Fruit fly (Drosophila melanogaster) whole organism, embryonic: Measurements from ENCODE around the gene Cpr62Ba.

Experiments used
- Abd-B ChIP-seq: fragments of 200-800 bp; sonication (Bioruptor generic); optimal IDR thresholded peaks from 2 replicates; lab custom pipeline; 2018; ENCODE audit warnings: missing biosample characterization, mild to moderate bottlenecking, missing genetic modification characterization, moderate library complexity
- Bdp1 ChIP-seq: fragments of 200-800 bp; sonication (Bioruptor generic); optimal IDR thresholded peaks from 3 replicates; lab custom pipeline; 2016; ENCODE audit warnings: missing biosample characterization, missing genetic modification characterization
- CG10267 ChIP-seq: fragments of 200-800 bp; sonication (Bioruptor generic); optimal IDR thresholded peaks from 2 replicates; lab custom pipeline; 2018; ENCODE audit warnings: missing biosample characterization, mild to moderate bottlenecking, missing genetic modification characterization, moderate library complexity
- CG11085 ChIP-seq: fragments of 200-800 bp; sonication (Bioruptor generic); IDR thresholded peaks from 2 replicates; pipeline ENCODE4 v1.3.6; 2022; ENCODE audit warnings: missing biosample characterization, missing genetic modification characterization
- CG11247 ChIP-seq: fragments of 200-800 bp; sonication (Bioruptor generic); IDR thresholded peaks from 2 replicates; pipeline ENCODE4 v1.3.6; 2022; ENCODE audit warnings: missing biosample characterization, missing genetic modification characterization
- CG11560 ChIP-seq: fragments of 200-800 bp; sonication (Bioruptor generic); IDR thresholded peaks from 3 replicates; pipeline ENCODE4 v1.3.6; 2022; ENCODE audit warnings: missing biosample characterization, missing genetic modification characterization
- CG12744 ChIP-seq: fragments of 200-800 bp; sonication (Bioruptor generic); optimal IDR thresholded peaks from 2 replicates; lab custom pipeline; 2016; ENCODE audit warnings: missing biosample characterization, missing genetic modification characterization
- CG13624 ChIP-seq: fragments of 200-800 bp; sonication (Bioruptor generic); optimal IDR thresholded peaks from 2 replicates; lab custom pipeline; 2016; ENCODE audit warnings: missing biosample characterization, missing genetic modification characterization
- CG14014 ChIP-seq: fragments of 200-800 bp; sonication (Bioruptor generic); IDR thresholded peaks from 2 replicates; pipeline ENCODE4 v1.3.6; 2022; ENCODE audit warnings: missing biosample characterization, missing genetic modification characterization
- CG16815 ChIP-seq: fragments of 200-800 bp; sonication (Bioruptor generic); optimal IDR thresholded peaks from 3 replicates; lab custom pipeline; 2017; ENCODE audit warnings: missing biosample characterization, mild to moderate bottlenecking, missing genetic modification characterization
- CG17328 ChIP-seq: fragments of 200-800 bp; sonication (Bioruptor generic); IDR thresholded peaks from 2 replicates; pipeline ENCODE4 v1.3.6; 2022; ENCODE audit warnings: missing biosample characterization, missing genetic modification characterization
- CG17612 ChIP-seq: fragments of 200-800 bp; sonication (Bioruptor generic); IDR thresholded peaks from 2 replicates; pipeline ENCODE4 v1.3.6; 2022; ENCODE audit warnings: missing biosample characterization, missing genetic modification characterization
- CG1832 ChIP-seq: fragments of 200-800 bp; sonication (Bioruptor generic); optimal IDR thresholded peaks from 2 replicates; lab custom pipeline; 2017; ENCODE audit warnings: missing biosample characterization, mild to moderate bottlenecking, missing genetic modification characterization, inconsistent platforms
- CG33557 ChIP-seq: fragments of 200-800 bp; sonication (Bioruptor generic); optimal IDR thresholded peaks from 2 replicates; lab custom pipeline; 2019; ENCODE audit warnings: missing biosample characterization, mild to moderate bottlenecking, missing genetic modification characterization, moderate library complexity
- CG34224 ChIP-seq: fragments of 200-800 bp; sonication (Bioruptor generic); IDR thresholded peaks from 3 replicates; pipeline ENCODE4 v1.3.6; 2022; ENCODE audit warnings: missing biosample characterization, missing genetic modification characterization; ENCODE audit not compliant: partially characterized antibody
- CG4282 ChIP-seq: fragments of 200-800 bp; sonication (Bioruptor generic); optimal IDR thresholded peaks from 2 replicates; lab custom pipeline; 2016; ENCODE audit warnings: missing biosample characterization, missing genetic modification characterization
- CG4617 ChIP-seq: fragments of 200-800 bp; sonication (Bioruptor generic); optimal IDR thresholded peaks from 3 replicates; lab custom pipeline; 2016; ENCODE audit warnings: missing biosample characterization, missing genetic modification characterization, borderline replicate concordance
- CG4854 ChIP-seq: fragments of 200-800 bp; sonication (Bioruptor generic); optimal IDR thresholded peaks from 2 replicates; lab custom pipeline; 2016; ENCODE audit warnings: missing biosample characterization, missing genetic modification characterization, inconsistent platforms
- CG6854 ChIP-seq: fragments of 200-800 bp; sonication (Bioruptor generic); optimal IDR thresholded peaks from 3 replicates; lab custom pipeline; 2017; ENCODE audit warnings: missing biosample characterization, mild to moderate bottlenecking, missing genetic modification characterization
- CG7786 ChIP-seq: fragments of 200-800 bp; sonication (Bioruptor generic); optimal IDR thresholded peaks from 2 replicates; lab custom pipeline; 2016; ENCODE audit warnings: missing biosample characterization, missing genetic modification characterization
- CG8944 ChIP-seq: fragments of 200-800 bp; sonication (Bioruptor generic); optimal IDR thresholded peaks from 3 replicates; lab custom pipeline; 2016; ENCODE audit warnings: missing biosample characterization, missing genetic modification characterization
- Chrac-16 ChIP-seq: fragments of 200-800 bp; sonication (Bioruptor generic); optimal IDR thresholded peaks from 3 replicates; lab custom pipeline; 2016; ENCODE audit warnings: missing biosample characterization, missing genetic modification characterization
- Dad ChIP-seq: fragments of 200-800 bp; sonication (Bioruptor generic); optimal IDR thresholded peaks from 3 replicates; lab custom pipeline; 2016; ENCODE audit warnings: missing biosample characterization, missing genetic modification characterization
- E2f2 ChIP-seq: fragments of 200-800 bp; sonication (Bioruptor generic); IDR thresholded peaks from 2 replicates; pipeline ENCODE4 v1.3.6; 2022; ENCODE audit warnings: missing biosample characterization, missing genetic modification characterization
- Ets97D ChIP-seq: fragments of 200-800 bp; sonication (Bioruptor generic); optimal IDR thresholded peaks from 3 replicates; lab custom pipeline; 2016; ENCODE audit warnings: missing biosample characterization, missing genetic modification characterization
- HmgD ChIP-seq: fragments of 200-800 bp; sonication (Bioruptor generic); optimal IDR thresholded peaks from 3 replicates; lab custom pipeline; 2016; ENCODE audit warnings: missing biosample characterization, missing genetic modification characterization
- Hmr ChIP-seq: fragments of 200-800 bp; sonication (Bioruptor generic); optimal IDR thresholded peaks from 3 replicates; lab custom pipeline; 2017; ENCODE audit warnings: mild to moderate bottlenecking, missing biosample characterization, missing genetic modification reagents, missing genetic modification characterization
- Hr39 ChIP-seq: fragments of >200 bp; optimal IDR thresholded peaks from 2 replicates; lab custom pipeline; 2017
- Mad ChIP-seq: fragments of 200-800 bp; sonication (Bioruptor generic); optimal IDR thresholded peaks from 2 replicates; lab custom pipeline; 2016; ENCODE audit warnings: missing biosample characterization, missing genetic modification characterization
- Max ChIP-seq: fragments of 200-800 bp; sonication (Bioruptor generic); optimal IDR thresholded peaks from 2 replicates; lab custom pipeline; 2016; ENCODE audit warnings: missing biosample characterization, mild to moderate bottlenecking, missing genetic modification characterization
- NK7.1 ChIP-seq: fragments of 200-800 bp; sonication (Bioruptor generic); optimal IDR thresholded peaks from 3 replicates; lab custom pipeline; 2016; ENCODE audit warnings: missing biosample characterization, missing genetic modification characterization
- Opbp ChIP-seq: fragments of 200-800 bp; sonication (Bioruptor generic); IDR thresholded peaks from 3 replicates; pipeline ENCODE4 v1.3.6; 2022; ENCODE audit warnings: missing biosample characterization, missing genetic modification characterization; ENCODE audit not compliant: partially characterized antibody
- Pdp1 ChIP-seq, 2 experiments: fragments of 200-800 bp; sonication (Bioruptor generic); optimal IDR thresholded peaks; 3 replicates each; lab custom pipeline; 2016; ENCODE audit warnings: missing biosample characterization in 2 of 2, missing genetic modification characterization in 2 of 2, mild to moderate bottlenecking in 1 of 2, moderate library complexity in 1 of 2
- Xrp1 ChIP-seq: fragments of 200-800 bp; sonication (Bioruptor generic); IDR thresholded peaks from 2 replicates; pipeline ENCODE4 v1.3.6; 2022; ENCODE audit warnings: missing biosample characterization, missing genetic modification characterization
- br ChIP-seq: fragments of >200 bp; optimal IDR thresholded peaks from 2 replicates; lab custom pipeline; 2017
- caup ChIP-seq: fragments of 200-800 bp; sonication (Bioruptor generic); optimal IDR thresholded peaks from 3 replicates; lab custom pipeline; 2017; ENCODE audit warnings: missing biosample characterization, mild to moderate bottlenecking, missing genetic modification characterization, moderate library complexity; ENCODE audit not compliant: severe bottlenecking
- dmrt99B ChIP-seq: fragments of 200-800 bp; sonication (Bioruptor generic); optimal IDR thresholded peaks from 2 replicates; lab custom pipeline; 2018; ENCODE audit warnings: missing biosample characterization, mild to moderate bottlenecking, missing genetic modification characterization, moderate library complexity
- fd102C ChIP-seq: fragments of 200-800 bp; sonication (Bioruptor generic); optimal IDR thresholded peaks from 2 replicates; lab custom pipeline; 2018; ENCODE audit warnings: missing biosample characterization, mild to moderate bottlenecking, missing genetic modification characterization, moderate library complexity
- fd96Cb ChIP-seq: fragments of 200-800 bp; sonication (Bioruptor generic); optimal IDR thresholded peaks from 2 replicates; lab custom pipeline; 2018; ENCODE audit warnings: missing biosample characterization, mild to moderate bottlenecking, missing genetic modification characterization, moderate library complexity
- gce ChIP-seq: fragments of 200-800 bp; sonication (Bioruptor generic); IDR thresholded peaks from 3 replicates; pipeline ENCODE4 v1.3.6; 2022; ENCODE audit warnings: missing biosample characterization, missing genetic modification characterization
- inv ChIP-seq: fragments of 200-800 bp; sonication (Bioruptor generic); IDR thresholded peaks from 2 replicates; pipeline ENCODE4 v1.3.6; 2022; ENCODE audit warnings: missing biosample characterization, missing genetic modification characterization; ENCODE audit not compliant: partially characterized antibody
- ken ChIP-seq: fragments of 200-800 bp; sonication (Bioruptor generic); IDR thresholded peaks from 3 replicates; pipeline ENCODE4 v1.3.6; 2022; ENCODE audit warnings: missing biosample characterization, missing genetic modification characterization
- mirr ChIP-seq: fragments of 200-800 bp; sonication (Bioruptor generic); optimal IDR thresholded peaks from 3 replicates; lab custom pipeline; 2018; ENCODE audit warnings: missing biosample characterization, mild to moderate bottlenecking, missing genetic modification characterization
- nerfin-1 ChIP-seq: fragments of 200-800 bp; sonication (Bioruptor generic); optimal IDR thresholded peaks from 3 replicates; lab custom pipeline; 2019; ENCODE audit warnings: missing biosample characterization, mild to moderate bottlenecking, missing genetic modification characterization, moderate library complexity
- peb ChIP-seq: fragments of 200-800 bp; sonication (Bioruptor generic); IDR thresholded peaks from 2 replicates; pipeline ENCODE4 v1.3.6; 2022; ENCODE audit warnings: missing biosample characterization, missing genetic modification characterization
- pho ChIP-seq: fragments of 200-800 bp; sonication (Bioruptor generic); optimal IDR thresholded peaks from 2 replicates; lab custom pipeline; 2016; ENCODE audit warnings: missing biosample characterization, missing genetic modification characterization
- pita ChIP-seq: fragments of 200-800 bp; sonication (Bioruptor generic); optimal IDR thresholded peaks from 2 replicates; lab custom pipeline; 2017; ENCODE audit warnings: missing biosample characterization, mild to moderate bottlenecking, missing genetic modification characterization
- sens ChIP-seq: fragments of 200-800 bp; sonication (Bioruptor generic); peaks from one replicate; lab custom pipeline; 2016; ENCODE audit warnings: missing biosample characterization, missing genetic modification characterization
- sna ChIP-seq: fragments of 200-800 bp; sonication (Bioruptor generic); IDR thresholded peaks from 2 replicates; pipeline ENCODE4 v1.3.6; 2022; ENCODE audit warnings: missing biosample characterization, missing genetic modification characterization; ENCODE audit not compliant: partially characterized antibody
- tup ChIP-seq: fragments of 200-800 bp; sonication (Bioruptor generic); optimal IDR thresholded peaks from 2 replicates; lab custom pipeline; 2016; ENCODE audit warnings: missing biosample characterization, mild to moderate bottlenecking, missing genetic modification characterization, moderate library complexity

Cpr62Ba gene

DNA sequence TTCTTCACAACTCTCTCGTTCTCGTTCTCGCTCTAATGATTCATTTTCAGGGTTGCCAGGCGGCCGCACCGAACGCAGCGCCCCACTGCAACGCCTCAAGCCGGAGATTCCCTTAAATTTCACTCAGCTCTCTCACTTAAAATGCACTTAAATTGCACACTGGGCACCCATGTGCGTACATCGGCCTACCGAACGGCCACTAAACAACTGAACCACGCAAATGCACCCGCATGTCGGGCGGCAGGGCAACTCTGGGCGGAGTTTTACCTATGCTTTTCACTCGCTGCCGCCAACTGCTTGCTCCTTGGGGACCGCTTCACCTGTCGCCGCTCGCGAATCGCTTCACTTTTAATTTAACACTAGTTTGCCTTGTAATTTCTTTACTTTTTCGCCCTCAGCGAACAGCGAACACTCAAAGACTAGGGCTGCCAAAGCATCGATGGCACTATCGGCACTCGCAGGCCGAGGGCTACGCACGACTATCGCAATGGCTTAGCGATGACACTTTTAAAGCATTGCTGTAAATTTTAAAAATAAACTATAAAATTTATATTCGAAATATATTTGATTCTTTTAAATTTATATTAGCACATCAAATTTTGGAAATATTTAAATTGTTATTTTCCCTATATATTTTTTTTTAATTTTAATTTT is 30.3 kb upstream of the Cpr62Ba start, which contains the start of gene Rap1 (continued):
- peak; percentile 54 for TF ChIP-seq CG17328 (GFP tag; lab: Robert Waterston, UW)
- TF ChIP-seq NK7.1 (GFP tag; lab: Kevin White, UChicago), result peak; percentile 52
- TF ChIP-seq CG6854 (GFP tag; lab: Kevin White, UChicago), result peak; percentile 20
- peak; percentile 95 for TF ChIP-seq CG4617 (GFP tag; lab: Kevin White, UChicago)
- TF ChIP-seq nerfin-1, result peak; percentile 62
- peak; percentile 7 for TF ChIP-seq CG4854 (GFP tag; lab: Kevin White, UChicago)
- peak; percentile 39 for TF ChIP-seq Dad
- peak; percentile 53 for TF ChIP-seq E2f2 (GFP tag; lab: Robert Waterston, UW)
- peak; percentile 71 for TF ChIP-seq CG10267 (tag; lab: Kevin White, UChicago)
- TF ChIP-seq ken (GFP tag; lab: Robert Waterston, UW), result peak; percentile 46; the same call in 2 of the 3 replicates
- TF ChIP-seq Hr39 (lab: Kevin White, UChicago), result no peak
- TF ChIP-seq pho (GFP tag; lab: Kevin White, UChicago), result peak; percentile 62
- TF ChIP-seq CG11085, result peak; percentile 68
- TF ChIP-seq fd96Cb (tag; lab: Kevin White, UChicago), result no peak
- TF ChIP-seq peb (GFP tag; lab: Robert Waterston, UW), result 0 out of 2 replicates have a peak, but pooled peaks have one; percentile 23
- TF ChIP-seq Max, result peak; percentile 48
- TF ChIP-seq tup, result no peak
- peak; percentile 95 for TF ChIP-seq Opbp
- TF ChIP-seq mirr, result peak; percentile 53
- peak; percentile 18 for TF ChIP-seq CG16815 (GFP tag; lab: Kevin White, UChicago)
- peak; percentile 45 for TF ChIP-seq Chrac-16 (GFP tag; lab: Kevin White, UChicago)
- TF ChIP-seq CG8944 (GFP tag; lab: Kevin White, UChicago), result peak; percentile 53
- TF ChIP-seq fd102C (GFP tag; lab: Kevin White, UChicago), result no peak
- peak; percentile 69 for TF ChIP-seq Xrp1 (GFP tag; lab: Robert Waterston, UW)
- peak; percentile 56 for TF ChIP-seq CG7786 (GFP tag; lab: Kevin White, UChicago)
- peak; percentile 96 for TF ChIP-seq inv (GFP tag; lab: Robert Waterston, UW)
- TF ChIP-seq HmgD (GFP tag; lab: Kevin White, UChicago), result peak; percentile 13
- peak; percentile 52 to 64 for TF ChIP-seq Pdp1 (GFP tag; optimal IDR thresholded peaks at IDR 0.05; lab: Kevin White, UChicago)
- peak; percentile 70 for TF ChIP-seq CG13624 (GFP tag; lab: Kevin White, UChicago)
- peak; percentile 42; the same call in 1 of the 2 replicates for TF ChIP-seq CG17612
- peak; percentile 85 for TF ChIP-seq CG34224 (GFP tag; lab: Robert Waterston, UW)
- peak; percentile 63 for TF ChIP-seq Ets97D (GFP tag; lab: Kevin White, UChicago)
- TF ChIP-seq sens, result peak; percentile 85
- no peak for TF ChIP-seq gce (GFP tag; lab: Robert Waterston, UW)
- TF ChIP-seq CG11247, result peak; percentile 84
- TF ChIP-seq Mad (GFP tag; lab: Kevin White, UChicago), result peak; percentile 2
- TF ChIP-seq Abd-B, result peak; percentile 32
- TF ChIP-seq CG1832, result peak; percentile 71
- TF ChIP-seq CG4282 (GFP tag; lab: Kevin White, UChicago), result no peak
- TF ChIP-seq br (lab: Kevin White, UChicago), result no peak
- peak; percentile 19 for TF ChIP-seq Bdp1 (GFP tag; lab: Kevin White, UChicago)
- no peak for TF ChIP-seq caup (GFP tag; lab: Kevin White, UChicago)
- TF ChIP-seq CG14014 (GFP tag; lab: Robert Waterston, UW), result peak; percentile 53
- peak; percentile 72 for TF ChIP-seq sna (GFP tag; lab: Robert Waterston, UW)
- TF ChIP-seq CG12744 (GFP tag; lab: Kevin White, UChicago), result no peak
- TF ChIP-seq Hmr, result no peak
- TF ChIP-seq pita (GFP tag; lab: Kevin White, UChicago), result no peak
- TF ChIP-seq CG33557 (GFP tag; lab: Kevin White, UChicago), result no peak
- TF ChIP-seq CG11560 (tag; lab: Robert Waterston, UW), result 0 out of 3 replicates have a peak, but pooled peaks have one; percentile 37
- peak; percentile 51 for TF ChIP-seq dmrt99B (tag; lab: Kevin White, UChicago)
